Worm (Caenorhabditis elegans) whole organism, L2 larva: Measurements from ENCODE around the gene plp-2.
A peak's percentile ranks its signal among the peaks of the same experiment; 100 is the strongest.

ENCODE experiments used
- R02D3.7 ChIP-seq: fragments of 150-350 bp; optimal IDR thresholded peaks from 2 replicates; lab custom pipeline; 2014; ENCODE audit warnings: missing biosample characterization, missing genetic modification characterization
- aly-2 ChIP-seq: fragments of 150-350 bp; optimal IDR thresholded peaks from 2 replicates; lab custom pipeline; 2014; ENCODE audit warnings: missing biosample characterization, missing genetic modification characterization
- crh-2 ChIP-seq: sonication (generic microtip); optimal IDR thresholded peaks from 2 replicates; lab custom pipeline; 2017; ENCODE audit warnings: missing biosample characterization, missing genetic modification characterization
- elt-3 ChIP-seq: sonication (generic microtip); optimal IDR thresholded peaks from 2 replicates; lab custom pipeline; 2017; ENCODE audit warnings: missing biosample characterization, missing genetic modification characterization
- lin-13 ChIP-seq: fragments of 150-350 bp; optimal IDR thresholded peaks from 2 replicates; lab custom pipeline; 2014; ENCODE audit warnings: missing biosample characterization, missing genetic modification reagents, missing genetic modification characterization
- mbf-1 ChIP-seq: sonication (generic microtip); optimal IDR thresholded peaks from 2 replicates; lab custom pipeline; 2017; ENCODE audit warnings: missing biosample characterization, missing genetic modification characterization
- nhr-12 ChIP-seq: fragments of 150-350 bp; optimal IDR thresholded peaks from 2 replicates; lab custom pipeline; 2014; ENCODE audit warnings: missing biosample characterization, missing genetic modification characterization
- nhr-23 ChIP-seq: fragments of 150-350 bp; optimal IDR thresholded peaks from 2 replicates; lab custom pipeline; 2014; ENCODE audit warnings: missing biosample characterization, missing genetic modification reagents, missing genetic modification characterization
- nhr-77 ChIP-seq: fragments of 150-350 bp; optimal IDR thresholded peaks from 2 replicates; lab custom pipeline; 2014; ENCODE audit warnings: missing biosample characterization, missing genetic modification characterization
- snpc-4 ChIP-seq: fragments of 150-350 bp; optimal IDR thresholded peaks from 2 replicates; lab custom pipeline; 2014; ENCODE audit warnings: missing biosample characterization, missing genetic modification characterization
- unc-55 ChIP-seq: fragments of 150-350 bp; sonication (generic microtip); optimal IDR thresholded peaks from 3 replicates; lab custom pipeline; 2014; ENCODE audit warnings: missing biosample characterization, missing genetic modification reagents, missing genetic modification characterization
- unc-62 ChIP-seq: fragments of 150-350 bp; optimal IDR thresholded peaks from 2 replicates; lab custom pipeline; 2014; ENCODE audit warnings: missing biosample characterization, missing genetic modification reagents, missing genetic modification characterization

- TF ChIP-seq nhr-77 (tag; lab: Kevin White, UChicago) (no peak), aly-2 (no peak), nhr-12 (tag; lab: Kevin White, UChicago) (no peak), snpc-4 (tag; lab: Kevin White, UChicago) (no peak), lin-13 (GFP tag; lab: Kevin White, UChicago) (peak; percentile 37), nhr-23 (tag; lab: Kevin White, UChicago) (no peak), elt-3 (tag; lab: Kevin White, UChicago) (no peak), unc-55 (GFP tag; lab: Kevin White, UChicago) (peak; percentile 81), unc-62 (GFP tag; lab: Kevin White, UChicago) (no peak), mbf-1 (tag; lab: Kevin White, UChicago) (no peak), crh-2 (peak; percentile 77), R02D3.7 (tag; lab: Kevin White, UChicago) (no peak)
Observed at ce11 chrX:14975467-14976167, 7.0 kb downstream of the plp-2 start, which contains the start of gene F20D1.3.
